Fruit fly (Drosophila melanogaster): Measurements from ENCODE around the gene Zyx.
A peak's percentile ranks its signal among the peaks of the same experiment; 100 is the strongest.

Zyx gene

dm6 chr4:1112867-1113769 is 48.3 kb upstream of the Zyx start (continued):
- TF ChIP-seq fkh (GFP tag; optimal IDR thresholded peaks at IDR 0.05) (no peak), svp (GFP tag) (no peak), CG6163 (GFP tag; IDR thresholded peaks at IDR 0.05) (no peak), fd85E (GFP tag; optimal IDR thresholded peaks at IDR 0.05) (peak; percentile 68), Gug (GFP tag; IDR thresholded peaks at IDR 0.05) (no peak), dac (GFP tag; optimal IDR thresholded peaks at IDR 0.05) (peak; percentile 88), CG34406 (GFP tag; optimal IDR thresholded peaks at IDR 0.05) (peak; percentile 94), achi (GFP tag; optimal IDR thresholded peaks at IDR 0.05) (peak; percentile 94), CG6854 (GFP tag; optimal IDR thresholded peaks at IDR 0.05) (peak; percentile 58), Sox14 (GFP tag; optimal IDR thresholded peaks at IDR 0.05) (peak; percentile 96), dsx (GFP tag; optimal IDR thresholded peaks at IDR 0.05; ENCODE audit: poor library complexity, severe bottlenecking) (no peak), Hr4 (GFP tag; optimal IDR thresholded peaks at IDR 0.05) (peak; percentile 96), CG32006 (GFP tag; optimal IDR thresholded peaks at IDR 0.05) (no peak), lz (GFP tag; optimal IDR thresholded peaks at IDR 0.05) (peak; percentile 94), fd59A (GFP tag; optimal IDR thresholded peaks at IDR 0.05) (no peak), Eip75B (GFP tag; optimal IDR thresholded peaks at IDR 0.05) (peak; percentile 95), OdsH (GFP tag; optimal IDR thresholded peaks at IDR 0.05) (peak; percentile 95)

DNA sequence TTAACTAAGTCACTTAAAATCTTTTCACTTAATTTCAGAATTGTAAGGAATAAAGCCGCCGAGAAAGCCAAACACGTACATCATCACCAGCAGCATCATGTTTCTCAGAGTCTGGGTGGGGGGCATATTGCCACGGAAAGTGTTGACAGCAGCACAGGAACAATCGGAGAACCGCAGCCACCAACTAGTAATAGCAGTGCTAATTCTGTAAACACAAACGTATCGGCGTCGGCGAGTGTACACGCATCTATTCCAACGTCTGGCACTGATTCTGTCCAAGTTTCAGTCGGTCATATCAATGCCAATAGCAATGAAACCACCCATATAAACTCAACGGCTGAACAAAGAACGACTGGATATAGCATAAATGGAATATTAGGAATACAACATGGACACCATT is 41.3 kb upstream of the Zyx start:
- TF ChIP-seq CG7368 (GFP tag; optimal IDR thresholded peaks at IDR 0.05) (no peak), salr (GFP tag; optimal IDR thresholded peaks at IDR 0.05) (no peak), net (GFP tag; optimal IDR thresholded peaks at IDR 0.05) (no peak), eg (GFP tag; IDR thresholded peaks at IDR 0.05) (no peak), Met (GFP tag; optimal IDR thresholded peaks at IDR 0.05) (no peak), CG4318 (GFP tag; optimal IDR thresholded peaks at IDR 0.05) (no peak), Gug (GFP tag; IDR thresholded peaks at IDR 0.05) (no peak), vri (GFP tag; optimal IDR thresholded peaks at IDR 0.05) (no peak), esn (GFP tag; optimal IDR thresholded peaks at IDR 0.05) (no peak), OdsH (GFP tag; optimal IDR thresholded peaks at IDR 0.05) (no peak), dsx (GFP tag; optimal IDR thresholded peaks at IDR 0.05; ENCODE audit: poor library complexity, severe bottlenecking) (no peak), CG3032 (tag; optimal IDR thresholded peaks at IDR 0.05) (no peak), fd59A (GFP tag; optimal IDR thresholded peaks at IDR 0.05) (no peak), Ets96B (tag; optimal IDR thresholded peaks at IDR 0.05) (no peak), cyc (GFP tag; optimal IDR thresholded peaks at IDR 0.05) (no peak), achi (GFP tag; optimal IDR thresholded peaks at IDR 0.05) (no peak), CG32006 (GFP tag; optimal IDR thresholded peaks at IDR 0.05) (no peak)

DNA sequence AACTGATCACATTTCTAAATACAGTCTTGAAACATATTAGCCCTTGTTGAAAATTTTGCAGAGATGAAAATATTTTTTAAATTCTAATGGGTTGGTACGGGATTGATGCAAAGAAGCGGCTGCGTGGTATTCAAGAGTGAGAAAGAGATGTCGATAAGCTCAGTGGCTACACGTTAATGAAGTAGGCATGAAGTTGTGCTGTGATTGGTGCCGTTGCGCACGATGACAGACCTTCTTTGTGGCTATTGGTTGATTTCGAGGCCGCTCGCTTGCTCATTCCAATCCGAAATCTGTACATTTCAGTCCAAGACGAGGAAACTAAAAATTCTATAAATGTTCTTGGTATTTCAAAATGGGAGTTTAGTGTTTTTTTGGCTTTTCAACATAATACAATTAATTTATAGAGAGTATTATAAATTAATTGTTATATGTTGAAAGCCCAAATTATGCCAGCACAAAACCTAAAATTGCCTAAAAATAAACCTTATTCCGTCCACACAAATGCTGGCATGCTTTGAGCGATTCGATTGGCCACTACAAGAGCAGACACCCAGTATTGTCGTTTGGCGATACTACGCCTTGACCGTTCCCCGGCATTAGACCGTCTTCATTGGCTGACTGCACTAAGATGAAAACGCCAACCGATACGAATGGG is 32.9 kb upstream of the Zyx start:
- TF ChIP-seq achi (GFP tag; optimal IDR thresholded peaks at IDR 0.05) = no peak
- TF ChIP-seq Ets96B (tag; optimal IDR thresholded peaks at IDR 0.05) = no peak
- no peak for TF ChIP-seq CG11294 (GFP tag; IDR thresholded peaks at IDR 0.05)

DNA sequence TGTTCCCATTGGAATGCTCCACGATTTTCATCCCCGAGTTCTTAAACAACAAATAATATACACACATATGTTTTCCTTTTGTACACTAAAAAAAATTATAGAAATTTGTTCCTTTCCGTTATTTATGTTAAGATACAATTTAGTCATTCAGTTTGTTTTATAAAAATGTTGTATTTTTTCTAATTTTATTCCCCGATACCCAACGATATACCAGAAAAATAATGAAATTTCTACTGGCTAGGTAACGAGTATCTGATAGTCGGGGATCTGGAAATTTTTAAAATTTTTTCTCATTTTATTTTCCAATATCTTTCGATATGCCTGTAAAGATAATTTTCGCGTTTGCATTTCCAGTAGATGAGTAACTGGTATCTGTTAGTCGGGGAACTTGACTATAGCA is 28.6 kb upstream of the Zyx start:
- TF ChIP-seq CG6276 (GFP tag; optimal IDR thresholded peaks at IDR 0.05) (no peak), Smox (GFP tag; optimal IDR thresholded peaks at IDR 0.05) (no peak), Hr39 (GFP tag; optimal IDR thresholded peaks at IDR 0.05) (no peak), Met (GFP tag; optimal IDR thresholded peaks at IDR 0.05) (peak; percentile 1), Eip78C (GFP tag) (peak; percentile 49)

Measured in whole organism, prepupa.